Worm (Caenorhabditis elegans) whole organism, midembryonic: ENCODE measurements around the gene F59B2.9.

Experiments used
- T22C8.4 ChIP-seq: fragments of 200-800 bp; sonication (Bioruptor generic); IDR thresholded peaks from 2 replicates; pipeline ENCODE4 v1.3.6; 2022; ENCODE audit warnings: missing genetic modification characterization, missing compliant biosample characterization
- flt-1 ChIP-seq: fragments of 200-800 bp; sonication (Bioruptor generic); IDR thresholded peaks from 2 replicates; pipeline ENCODE4 v1.3.6; 2022; ENCODE audit warnings: missing genetic modification characterization, missing compliant biosample characterization
- med-1 ChIP-seq: sonication (generic microtip); optimal IDR thresholded peaks from 2 replicates; lab custom pipeline; 2017; ENCODE audit warnings: missing genetic modification characterization, mild to moderate bottlenecking, missing compliant biosample characterization, antibody characterized with exemption, missing genetic modification reagents; ENCODE audit not compliant: insufficient read depth
- tab-1 ChIP-seq: fragments of 200-800 bp; sonication (Bioruptor generic); IDR thresholded peaks from 2 replicates; pipeline ENCODE4 v1.3.6; 2022; ENCODE audit warnings: missing genetic modification characterization, missing compliant biosample characterization
- ztf-23 ChIP-seq: fragments of 200-800 bp; sonication (Bioruptor generic); IDR thresholded peaks from 2 replicates; pipeline ENCODE4 v1.3.6; 2022; ENCODE audit warnings: missing genetic modification reagents, missing genetic modification characterization, missing compliant biosample characterization

The F59B2.9 gene

DNA sequence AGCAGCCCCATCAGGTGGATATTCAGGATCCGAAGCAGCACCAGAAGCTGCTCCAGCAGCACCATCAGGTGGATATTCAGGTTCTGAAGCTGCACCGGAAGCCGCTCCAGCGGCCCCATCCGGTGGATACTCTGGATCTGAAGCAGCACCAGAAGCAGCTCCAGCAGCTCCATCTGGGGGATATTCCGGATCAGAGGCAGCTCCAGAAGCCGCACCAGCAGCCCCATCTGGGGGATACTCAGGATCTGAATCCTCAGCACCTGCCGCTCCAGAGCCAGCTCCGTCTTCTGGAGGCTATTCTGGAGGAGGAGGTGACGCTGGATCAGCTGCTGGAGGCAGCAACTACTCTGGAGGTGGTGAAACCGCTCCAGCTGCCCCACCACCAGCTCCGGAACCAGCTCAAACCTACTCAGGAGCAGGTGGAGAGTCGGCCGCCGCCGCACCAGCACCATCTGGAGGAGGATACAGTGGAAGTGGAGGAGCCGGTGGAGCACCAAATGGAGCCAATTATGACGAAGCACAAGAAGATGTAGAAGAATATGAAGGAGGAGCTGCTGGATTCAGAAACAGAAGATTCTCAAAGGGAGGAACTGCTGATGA, 47.4 kb downstream of the F59B2.9 start:
- TF ChIP-seq med-1 (GFP tag; lab: Kevin White, UChicago) (no peak), ztf-23 (0 out of 2 replicates have a peak, but pooled peaks have one; percentile 55)

DNA sequence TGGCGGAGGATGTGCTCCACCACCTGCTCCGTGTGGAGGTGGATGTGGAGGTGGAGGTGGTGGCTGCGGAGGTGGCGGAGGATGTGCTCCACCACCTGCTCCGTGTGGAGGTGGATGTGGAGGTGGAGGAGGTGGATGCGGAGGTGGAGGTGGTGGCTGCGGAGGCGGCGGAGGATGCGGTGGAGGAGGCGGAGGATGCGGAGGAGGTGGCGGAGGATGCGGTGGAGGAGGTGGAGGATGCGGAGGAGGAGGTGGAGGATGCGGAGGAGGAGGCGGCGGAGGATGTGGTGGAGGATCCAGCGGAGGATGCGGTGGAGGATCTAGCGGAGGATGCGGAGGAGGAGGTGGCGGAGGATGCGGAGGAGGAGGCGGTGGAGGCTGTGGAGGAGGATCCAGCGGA, 49.7 kb downstream of the F59B2.9 start:
- TF ChIP-seq flt-1 (GFP tag; lab: Robert Waterston, UW) (no peak), T22C8.4 (no peak)

- TF ChIP-seq flt-1 (GFP tag; lab: Robert Waterston, UW): no peak
- TF ChIP-seq ztf-23: no peak
- no peak for TF ChIP-seq tab-1
Observed at ce11 chrIII:8961993-8962392, 50.2 kb downstream of the F59B2.9 start, which contains the start of gene grl-25. grl-25 (plus strand) TSS chrIII:8962293.
